Worm (Caenorhabditis elegans): ENCODE measurements around the gene srj-55.

Gene srj-55

DNA sequence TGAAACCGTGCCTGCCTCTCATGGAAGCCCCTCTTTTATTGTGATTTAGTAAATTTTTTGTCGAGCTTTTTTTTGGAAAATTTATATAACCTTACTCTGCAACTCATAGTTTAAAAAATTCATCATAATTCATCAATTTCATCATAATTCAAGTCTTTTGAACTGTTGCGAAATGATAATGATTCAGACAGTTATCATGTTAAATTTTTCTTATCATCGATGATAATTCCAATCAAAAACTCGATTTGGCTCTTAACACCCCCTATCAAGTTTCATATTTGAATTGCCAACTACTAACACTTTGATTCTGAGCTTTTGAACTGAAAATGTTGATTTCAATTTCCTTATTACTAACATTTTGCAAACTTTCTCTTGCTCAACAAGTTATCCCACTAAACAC, 47.6 kb downstream of the srj-55 start, which contains the start of gene F54E2.1:
F54E2.1 (plus strand) TSS at position 235 of the 400 bp plus-strand sequence.
- TF ChIP-seq bed-3 (GFP tag; optimal IDR thresholded peaks at IDR 0.05) (no peak), sem-2 (GFP tag; optimal IDR thresholded peaks at IDR 0.05) (no peak)

DNA sequence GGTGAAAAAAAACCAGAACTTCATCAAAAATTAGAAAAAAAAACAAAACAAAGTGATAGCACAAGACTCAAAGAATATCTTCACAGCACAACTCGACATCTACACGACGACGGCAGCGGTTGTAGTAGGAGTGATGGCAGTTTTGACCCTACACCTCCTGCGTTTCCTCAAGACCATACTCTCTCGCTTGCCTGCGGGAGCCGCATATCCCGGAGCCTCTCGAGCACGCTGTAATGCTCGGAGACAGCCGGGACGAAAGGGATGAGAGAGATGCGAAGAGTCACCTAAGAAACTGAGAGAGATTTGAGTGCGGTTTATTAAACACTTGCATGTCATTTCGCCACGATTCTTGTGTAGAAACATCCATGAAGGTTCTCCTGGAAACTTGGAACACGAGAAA, 48.3 kb downstream of the srj-55 start:
- TF ChIP-seq mep-1 (tag; optimal IDR thresholded peaks at IDR 0.05), result no peak
- TF ChIP-seq hlh-1 (tag; optimal IDR thresholded peaks at IDR 0.05), result peak; percentile 32
- peak; percentile 46 for TF ChIP-seq unc-120 (tag; optimal IDR thresholded peaks at IDR 0.05; ENCODE audit: poor library complexity, severe bottlenecking)

DNA sequence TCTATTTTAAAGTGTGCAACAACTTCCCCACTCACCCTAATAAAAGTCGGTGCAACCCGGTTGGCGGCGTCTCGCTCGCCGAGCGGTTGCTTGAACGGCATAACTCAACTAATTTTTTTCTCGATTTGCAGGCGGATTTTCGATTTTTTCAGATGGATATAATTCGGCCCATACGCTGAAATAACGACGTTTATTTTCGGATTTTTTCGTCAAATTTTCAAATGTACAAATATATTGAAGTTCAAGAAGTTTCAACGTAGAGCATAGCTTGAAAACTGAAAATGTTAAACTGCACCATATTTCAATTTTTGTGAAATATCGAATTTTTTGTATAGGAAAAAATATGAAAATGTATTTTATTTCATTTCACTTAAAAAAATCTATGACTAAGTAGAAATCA, 50.0 kb downstream of the srj-55 start, which contains the start of gene ketn-1:
ketn-1 (minus strand) TSS at position 101 of the 400 bp plus-strand sequence.
- TF ChIP-seq bed-3 (GFP tag; optimal IDR thresholded peaks at IDR 0.05) (no peak), flh-1 (GFP tag; optimal IDR thresholded peaks at IDR 0.05) (no peak), nhr-2 (tag; optimal IDR thresholded peaks at IDR 0.05) (no peak), nhr-237 (tag; optimal IDR thresholded peaks at IDR 0.05) (no peak), sem-2 (GFP tag; optimal IDR thresholded peaks at IDR 0.05) (no peak), blmp-1 (tag; optimal IDR thresholded peaks at IDR 0.05) (no peak), ceh-83 (GFP tag; optimal IDR thresholded peaks at IDR 0.05) (no peak), snpc-4 (tag; optimal IDR thresholded peaks at IDR 0.05) (no peak), unc-39 (tag; optimal IDR thresholded peaks at IDR 0.05) (no peak), zip-8 (tag; optimal IDR thresholded peaks at IDR 0.05) (no peak), ceh-39 (tag; optimal IDR thresholded peaks at IDR 0.05) (no peak), M03D4.4 (tag; optimal IDR thresholded peaks at IDR 0.05) (no peak), ztf-11 (tag; optimal IDR thresholded peaks at IDR 0.05) (no peak), unc-120 (tag; optimal IDR thresholded peaks at IDR 0.05; ENCODE audit: poor library complexity, severe bottlenecking) (no peak), lin-13 (tag; optimal IDR thresholded peaks at IDR 0.05) (no peak), cnd-1 (tag; optimal IDR thresholded peaks at IDR 0.05) (no peak), hlh-1 (tag; optimal IDR thresholded peaks at IDR 0.05) (no peak), ham-2 (GFP tag; optimal IDR thresholded peaks at IDR 0.05) (no peak)
